Worm (Caenorhabditis elegans): ENCODE data around the gene F13E9.19.

DNA sequence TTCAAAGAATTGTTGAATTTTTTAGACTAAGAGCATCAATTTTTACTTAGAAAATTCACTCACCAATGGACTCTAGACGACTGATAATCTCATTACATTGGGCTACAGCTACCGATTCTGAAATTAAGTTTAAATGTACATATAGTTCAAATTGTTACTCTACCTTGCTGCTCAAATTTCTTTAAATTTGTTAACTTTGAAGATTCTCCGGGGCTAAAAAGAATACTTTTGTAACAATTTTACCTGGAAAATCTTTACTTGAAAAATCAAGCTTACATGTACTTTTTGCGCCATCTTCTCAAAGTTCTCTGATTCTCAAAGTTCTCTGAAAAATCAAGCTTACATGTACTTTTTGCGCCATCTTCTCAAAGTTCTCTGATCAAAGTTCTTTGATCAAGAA lies 19.7 kb upstream of the F13E9.19 start, which contains the start of gene sdz-13:
- no peak for TF ChIP-seq flt-1 (GFP tag; IDR thresholded peaks at IDR 0.05)
- TF ChIP-seq cog-1 (tag; optimal IDR thresholded peaks at IDR 0.05), result no peak
- TF ChIP-seq tab-1 (GFP tag; IDR thresholded peaks at IDR 0.05), result no peak
- TF ChIP-seq ref-1 (GFP tag; conservative IDR thresholded peaks at IDR 0.05), result no peak
- TF ChIP-seq klf-2 (GFP tag; conservative IDR thresholded peaks at IDR 0.05), result no peak
- no peak for TF ChIP-seq med-1 (GFP tag; optimal IDR thresholded peaks at IDR 0.05; ENCODE audit: insufficient read depth)
- no peak for TF ChIP-seq T22C8.4 (GFP tag; IDR thresholded peaks at IDR 0.05)

Data from whole organism, midembryonic.